Worm (Caenorhabditis elegans): ENCODE measurements around the gene cest-26.

The cest-26 gene

DNA sequence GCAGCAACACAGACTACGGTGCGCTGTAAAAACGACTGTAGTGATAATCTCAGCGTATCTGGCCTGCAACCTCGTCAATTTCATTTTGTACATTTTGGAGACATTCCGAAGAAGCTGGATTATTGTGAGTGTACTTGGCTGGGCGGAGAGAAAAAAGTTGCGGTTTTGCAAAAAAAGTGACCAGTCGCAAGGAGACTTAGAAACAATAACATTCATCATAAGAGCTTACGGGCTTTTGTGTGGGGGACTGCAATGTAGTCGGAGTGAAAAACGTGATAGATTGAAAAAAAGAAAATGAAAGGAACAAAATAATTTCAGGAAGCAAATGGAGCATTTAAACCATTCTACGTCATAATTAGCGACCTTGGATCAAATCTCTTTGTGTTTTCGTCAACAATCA is 29.0 kb downstream of the cest-26 start:
- TF ChIP-seq lin-1 (GFP tag; IDR thresholded peaks at IDR 0.05) = no peak
- no peak for TF ChIP-seq zfp-2 (tag; optimal IDR thresholded peaks at IDR 0.05)
- TF ChIP-seq daf-16 (GFP tag; optimal IDR thresholded peaks at IDR 0.05) = no peak
- TF ChIP-seq daf-16 (tag; optimal IDR thresholded peaks at IDR 0.05) = no peak
- no peak for TF ChIP-seq daf-8 (GFP tag; IDR thresholded peaks at IDR 0.05)
- no peak for TF ChIP-seq mep-1 (tag; optimal IDR thresholded peaks at IDR 0.05)
- 0 out of 2 replicates have a peak, but pooled peaks have one; percentile 17 for TF ChIP-seq ceh-20 (GFP tag; IDR thresholded peaks at IDR 0.05)
- TF ChIP-seq arid-1 (GFP tag; conservative IDR thresholded peaks at IDR 0.05) = no peak
- no peak for TF ChIP-seq dmd-9 (GFP tag; IDR thresholded peaks at IDR 0.05)
- TF ChIP-seq lsy-2 (tag; optimal IDR thresholded peaks at IDR 0.05) = no peak
- TF ChIP-seq sdz-12 (GFP tag; optimal IDR thresholded peaks at IDR 0.05) = no peak
- TF ChIP-seq F49E8.2 (tag; optimal IDR thresholded peaks at IDR 0.05; ENCODE audit: borderline replicate concordance) = no peak
- TF ChIP-seq ztf-11 (tag; optimal IDR thresholded peaks at IDR 0.05) = no peak
- no peak for TF ChIP-seq nhr-28 (tag; optimal IDR thresholded peaks at IDR 0.05)
- no peak for TF ChIP-seq unc-39 (tag; optimal IDR thresholded peaks at IDR 0.05)
- peak; percentile 70 for TF ChIP-seq aha-1 (tag)

DNA sequence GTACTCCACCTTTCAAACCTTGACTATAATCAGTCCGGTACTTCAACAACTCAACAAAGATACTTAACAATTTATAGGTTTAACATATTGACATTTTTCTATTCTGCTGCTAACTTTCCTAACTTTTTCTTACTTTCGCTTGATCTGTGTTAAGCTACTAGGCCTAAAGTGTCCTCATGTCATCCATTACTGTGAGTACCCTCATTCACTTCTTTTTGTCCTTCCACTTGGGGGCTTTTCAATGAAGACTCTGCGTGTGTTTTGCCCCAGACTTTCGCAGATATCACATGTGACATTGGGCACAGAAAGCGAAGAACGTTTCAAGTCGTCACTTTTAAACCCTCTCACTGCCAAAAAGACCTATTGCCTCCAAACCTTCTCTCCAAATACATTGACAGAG is 32.7 kb downstream of the cest-26 start:
- TF ChIP-seq saeg-2 (GFP tag; IDR thresholded peaks at IDR 0.05) (no peak), hlh-30 (tag; optimal IDR thresholded peaks at IDR 0.05; ENCODE audit: insufficient read depth) (peak; percentile 4), ceh-20 (GFP tag; IDR thresholded peaks at IDR 0.05) (peak; percentile 32; the same call in 1 of the 2 replicates)

DNA sequence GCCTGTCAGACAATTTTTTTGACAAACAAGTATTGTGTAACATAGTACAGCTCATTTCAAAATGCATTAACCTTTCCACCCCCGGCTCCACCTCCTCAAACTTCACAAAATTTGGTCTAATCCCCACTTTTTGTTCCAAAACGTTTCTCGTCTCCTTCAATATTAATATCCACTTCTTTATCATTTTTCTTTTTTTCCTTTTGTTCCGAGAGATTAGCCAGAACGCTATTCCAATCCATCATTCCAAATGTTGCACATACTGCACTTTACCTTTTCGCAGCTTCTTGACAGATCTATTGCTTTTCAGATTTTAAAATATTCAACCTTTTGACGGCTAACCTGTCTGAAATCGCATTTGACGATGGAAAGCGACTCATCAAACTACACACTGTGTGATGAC is 34.6 kb downstream of the cest-26 start, which contains the start of gene D1079.1:
TSS of gene D1079.1 (plus strand) at position 301 of the 400 bp plus-strand sequence.
- TF ChIP-seq R02D3.7 (tag; optimal IDR thresholded peaks at IDR 0.05) (no peak), fos-1 (tag; optimal IDR thresholded peaks at IDR 0.05) (no peak), lin-39 (tag; optimal IDR thresholded peaks at IDR 0.05) (peak; percentile 20), cey-2 (tag; optimal IDR thresholded peaks at IDR 0.05; ENCODE audit: borderline replicate concordance, insufficient read depth) (no peak), nhr-102 (tag; optimal IDR thresholded peaks at IDR 0.05) (no peak)

DNA sequence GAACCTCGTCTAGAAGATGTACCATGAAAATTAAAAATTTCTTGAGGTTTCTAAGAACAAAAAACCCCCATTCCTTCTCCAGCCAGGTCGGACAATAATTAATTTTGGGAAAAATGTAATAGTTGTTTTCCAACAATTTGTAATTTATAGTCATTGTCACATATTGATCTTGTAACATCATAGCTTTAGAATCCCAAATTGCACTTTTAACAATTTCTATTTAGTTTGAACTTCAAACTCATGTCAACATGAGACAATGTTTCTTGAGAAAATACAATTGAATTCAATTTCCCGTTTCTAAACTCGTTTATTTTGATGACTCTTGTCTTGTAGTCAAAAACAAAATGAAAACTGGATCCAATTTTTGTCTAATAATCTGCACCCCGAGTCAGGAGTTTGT is 37.2 kb downstream of the cest-26 start:
- TF ChIP-seq aha-1 (tag) (peak; percentile 96), nhr-11 (tag; optimal IDR thresholded peaks at IDR 0.05) (no peak), spr-3 (GFP tag; optimal IDR thresholded peaks at IDR 0.05) (no peak)

DNA sequence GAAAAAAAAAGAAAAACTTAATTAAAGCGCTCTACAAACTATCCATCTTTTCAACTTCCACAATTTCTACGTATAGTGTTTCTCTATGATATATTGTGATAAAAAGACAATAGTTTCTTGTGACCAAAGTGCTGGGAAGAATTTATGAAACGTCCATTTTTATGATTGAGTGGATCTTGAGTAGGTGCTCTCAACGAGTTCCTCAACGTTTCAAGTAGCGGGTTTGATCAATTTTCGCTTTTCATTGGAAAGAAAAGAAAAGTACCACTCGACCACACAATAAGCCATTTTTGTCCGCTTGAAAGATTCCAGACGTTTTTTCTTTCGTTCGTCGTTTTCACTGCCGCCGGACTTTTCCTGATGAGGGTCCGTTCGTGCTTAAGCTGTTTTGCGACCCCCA is 40.0 kb downstream of the cest-26 start:
- no peak for TF ChIP-seq skn-1 (tag; optimal IDR thresholded peaks at IDR 0.05)
- no peak for TF ChIP-seq daf-8 (GFP tag; IDR thresholded peaks at IDR 0.05)
- TF ChIP-seq nhr-28 (tag; optimal IDR thresholded peaks at IDR 0.05) = no peak
- TF ChIP-seq ces-1 (GFP tag; optimal IDR thresholded peaks at IDR 0.05) = no peak
- TF ChIP-seq F49E8.2 (tag; optimal IDR thresholded peaks at IDR 0.05; ENCODE audit: borderline replicate concordance) = no peak
- no peak for TF ChIP-seq dve-1 (tag; optimal IDR thresholded peaks at IDR 0.05; ENCODE audit: insufficient read depth)
- TF ChIP-seq R02D3.7 (tag; optimal IDR thresholded peaks at IDR 0.05) = no peak
- no peak for TF ChIP-seq nhr-6 (tag; optimal IDR thresholded peaks at IDR 0.05)
- no peak for TF ChIP-seq ztf-7 (tag; optimal IDR thresholded peaks at IDR 0.05)
- TF ChIP-seq jun-1 (tag; optimal IDR thresholded peaks at IDR 0.05) = no peak
- TF ChIP-seq daf-12 (tag; optimal IDR thresholded peaks at IDR 0.05) = no peak

Data from whole organism, L4 larva.